Worm (Caenorhabditis elegans): ENCODE data around the gene Y7A5A.9.

The Y7A5A.9 gene

DNA sequence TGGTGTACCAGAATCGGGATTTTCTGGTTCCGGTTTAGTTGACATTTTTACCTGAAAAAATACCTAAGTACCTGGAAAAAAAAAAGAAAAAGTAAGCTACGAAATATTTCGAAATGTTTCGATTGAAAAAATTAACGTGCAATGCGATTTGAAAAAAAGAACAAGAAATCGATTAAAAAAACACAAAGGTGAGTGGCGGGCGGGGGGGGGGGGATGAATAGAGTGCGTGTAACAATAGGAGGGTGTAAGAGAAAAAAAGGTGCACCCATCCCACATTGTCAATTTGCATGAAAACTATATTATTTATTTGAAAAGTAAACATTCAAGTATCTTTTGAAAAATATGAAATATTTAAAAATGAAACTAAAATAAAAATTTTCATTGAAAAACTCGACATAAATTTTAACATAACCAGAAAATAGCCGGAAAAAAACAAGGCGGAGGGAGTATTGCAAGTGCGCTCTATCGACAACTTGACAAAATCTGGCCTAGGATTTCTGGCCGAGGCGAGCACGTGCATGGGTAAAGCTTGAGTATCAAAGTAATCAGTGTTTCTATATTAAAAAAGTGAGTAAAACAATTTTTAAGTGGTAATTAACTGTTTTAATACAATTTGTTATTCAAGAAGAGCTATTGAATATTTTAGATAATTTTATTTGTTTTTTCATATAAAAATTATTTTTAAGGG lies 39.0 kb downstream of the Y7A5A.9 start, which contains the start of the genes csb-1 and F53H4.4 (continued):
- TF ChIP-seq dmd-6 (GFP tag; IDR thresholded peaks at IDR 0.05) (peak; percentile 58; the same call in 1 of the 2 replicates), daf-12 (tag; optimal IDR thresholded peaks at IDR 0.05) (no peak), fkh-10 (GFP tag; optimal IDR thresholded peaks at IDR 0.05) (no peak), zip-11 (GFP tag; IDR thresholded peaks at IDR 0.05) (no peak), vab-7 (GFP tag; IDR thresholded peaks at IDR 0.05) (peak; percentile 15; the same call in 1 of the 2 replicates), php-3 (GFP tag; IDR thresholded peaks at IDR 0.05) (no peak), Y5F2A.4 (GFP tag; optimal IDR thresholded peaks at IDR 0.05) (no peak), lin-29 (GFP tag; IDR thresholded peaks at IDR 0.05) (no peak), ctbp-1 (GFP tag; IDR thresholded peaks at IDR 0.05) (no peak), dmd-9 (GFP tag; IDR thresholded peaks at IDR 0.05) (0 out of 2 replicates have a peak, but pooled peaks have one; percentile 28), ces-1 (GFP tag; optimal IDR thresholded peaks at IDR 0.05) (no peak), egl-27 (tag; optimal IDR thresholded peaks at IDR 0.05) (no peak)

DNA sequence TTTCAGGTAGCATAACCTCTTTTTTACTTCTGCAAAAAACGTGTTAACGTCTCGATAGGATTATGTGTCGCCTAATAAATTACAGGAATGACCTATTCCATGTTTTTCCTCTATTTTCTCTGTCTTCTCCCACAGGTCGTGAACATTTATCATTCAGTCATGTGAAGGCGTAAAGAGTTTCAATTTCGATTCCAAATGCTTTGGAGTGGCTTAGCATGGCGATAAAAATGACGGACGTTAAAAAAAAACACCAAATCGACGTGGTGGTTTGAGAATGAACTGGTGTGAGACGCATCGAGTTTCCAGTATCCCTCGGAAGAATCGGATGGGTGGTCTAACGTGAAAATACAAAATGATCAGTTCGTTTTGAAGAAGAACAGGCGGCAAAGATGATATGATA lies 42.6 kb downstream of the Y7A5A.9 start:
- no peak for TF ChIP-seq Y48G9A.11 (GFP tag; IDR thresholded peaks at IDR 0.05)
- TF ChIP-seq ctbp-1 (GFP tag; IDR thresholded peaks at IDR 0.05) = no peak
- TF ChIP-seq zip-2 (tag; optimal IDR thresholded peaks at IDR 0.05) = no peak
- TF ChIP-seq mxl-3 (GFP tag; optimal IDR thresholded peaks at IDR 0.05) = peak; percentile 9
- TF ChIP-seq T26A8.4 (GFP tag; IDR thresholded peaks at IDR 0.05) = no peak
- no peak for TF ChIP-seq sdz-12 (GFP tag; optimal IDR thresholded peaks at IDR 0.05)
- no peak for TF ChIP-seq nhr-11 (tag; optimal IDR thresholded peaks at IDR 0.05)
- no peak for TF ChIP-seq egl-43 (GFP tag; IDR thresholded peaks at IDR 0.05)
- TF ChIP-seq nhr-41 (GFP tag; IDR thresholded peaks at IDR 0.05) = no peak
- TF ChIP-seq lin-29 (GFP tag; IDR thresholded peaks at IDR 0.05) = no peak
- no peak for TF ChIP-seq tag-97 (GFP tag; IDR thresholded peaks at IDR 0.05)
- TF ChIP-seq hlh-11 (tag; optimal IDR thresholded peaks at IDR 0.05) = peak; percentile 15
- TF ChIP-seq ztf-7 (tag; optimal IDR thresholded peaks at IDR 0.05) = no peak
- TF ChIP-seq nhr-237 (tag; optimal IDR thresholded peaks at IDR 0.05) = no peak
- TF ChIP-seq dmd-6 (GFP tag; IDR thresholded peaks at IDR 0.05) = no peak
- TF ChIP-seq zip-11 (GFP tag; IDR thresholded peaks at IDR 0.05) = no peak
- TF ChIP-seq daf-19 (GFP tag; conservative IDR thresholded peaks at IDR 0.05) = no peak
- no peak for TF ChIP-seq gei-8 (GFP tag; optimal IDR thresholded peaks at IDR 0.05)
- no peak for TF ChIP-seq aly-2 (tag; optimal IDR thresholded peaks at IDR 0.05)
- no peak for TF ChIP-seq snpc-4 (tag; optimal IDR thresholded peaks at IDR 0.05)
- peak in 1 of 2 experiments; percentile 81 for TF ChIP-seq unc-62 (GFP tag; optimal IDR thresholded peaks at IDR 0.05 in 1 of 2)
- no peak for TF ChIP-seq unc-62 (tag; optimal IDR thresholded peaks at IDR 0.05)
- TF ChIP-seq mxl-2 (GFP tag; conservative IDR thresholded peaks at IDR 0.05) = no peak
- TF ChIP-seq ZK337.2 (GFP tag; IDR thresholded peaks at IDR 0.05) = no peak
- TF ChIP-seq lin-13 (GFP tag; optimal IDR thresholded peaks at IDR 0.05) = no peak

- TF ChIP-seq ces-1 (GFP tag; optimal IDR thresholded peaks at IDR 0.05) = no peak
- TF ChIP-seq nhr-237 (tag; optimal IDR thresholded peaks at IDR 0.05) = no peak
- TF ChIP-seq mdt-29 (GFP tag; IDR thresholded peaks at IDR 0.05) = no peak
- no peak for TF ChIP-seq jun-1 (tag; optimal IDR thresholded peaks at IDR 0.05)
- TF ChIP-seq mxl-3 (GFP tag; optimal IDR thresholded peaks at IDR 0.05) = peak; percentile 75
- TF ChIP-seq hmg-1.1 (GFP tag; IDR thresholded peaks at IDR 0.05) = 0 out of 2 replicates have a peak, but pooled peaks have one; percentile 34
- peak; percentile 16 for TF ChIP-seq nhr-28 (tag; optimal IDR thresholded peaks at IDR 0.05)
- TF ChIP-seq egl-43 (GFP tag; IDR thresholded peaks at IDR 0.05) = peak; percentile 57; the same call in 1 of the 2 replicates
- TF ChIP-seq lin-13 (GFP tag; optimal IDR thresholded peaks at IDR 0.05) = no peak
- peak; percentile 74 for TF ChIP-seq hlh-30 (tag; optimal IDR thresholded peaks at IDR 0.05; ENCODE audit: insufficient read depth)
- peak; percentile 46 for TF ChIP-seq hlh-11 (tag; optimal IDR thresholded peaks at IDR 0.05)
- peak in 1 of 2 experiments; percentile 21 for TF ChIP-seq mdl-1 (tag; optimal IDR thresholded peaks at IDR 0.05)
- TF ChIP-seq aha-1 (tag) = peak; percentile 51
- TF ChIP-seq attf-4 (tag; optimal IDR thresholded peaks at IDR 0.05) = no peak
- no peak for TF ChIP-seq lim-7 (GFP tag; IDR thresholded peaks at IDR 0.05)
- no peak for TF ChIP-seq F44E2.7 (GFP tag; IDR thresholded peaks at IDR 0.05)
- TF ChIP-seq lir-3 (tag; optimal IDR thresholded peaks at IDR 0.05) = no peak
- TF ChIP-seq ztf-11 (tag; optimal IDR thresholded peaks at IDR 0.05) = no peak
- TF ChIP-seq hif-1 (tag; optimal IDR thresholded peaks at IDR 0.05) = peak in 1 of 2 experiments; percentile 8
- TF ChIP-seq ceh-20 (GFP tag; IDR thresholded peaks at IDR 0.05) = peak; percentile 29; the same call in 1 of the 2 replicates
- peak; percentile 46 for TF ChIP-seq set-16 (GFP tag; IDR thresholded peaks at IDR 0.05)
Observed at ce11 chrX:15876936-15877335, 50.0 kb downstream of the Y7A5A.9 start.

Data from whole organism, L4 larva.